Worm (Caenorhabditis elegans): ENCODE results near the gene mak-1.
A peak's percentile ranks its signal among the peaks of the same experiment; 100 is the strongest.

mak-1 gene

ce11 chrII:8744555-8745448 is 931 bp downstream of the mak-1 start (continued):
- TF ChIP-seq B0035.1 (tag; optimal IDR thresholded peaks at IDR 0.05): no peak
- peak; percentile 44; the same call in 1 of the 2 replicates for TF ChIP-seq madf-6 (GFP tag; IDR thresholded peaks at IDR 0.05)
- peak in 1 of 3 experiments; percentile 15 for TF ChIP-seq lin-35 (GFP tag; optimal IDR thresholded peaks at IDR 0.05)
- no peak for TF ChIP-seq T07F8.4 (tag; optimal IDR thresholded peaks at IDR 0.05)

ce11 chrII:8745449-8746297 is 1.8 kb downstream of the mak-1 start:
- TF ChIP-seq C17E4.6 (GFP tag; IDR thresholded peaks at IDR 0.05) (no peak), snpc-3.4 (tag; optimal IDR thresholded peaks at IDR 0.05) (no peak), die-1 (tag; optimal IDR thresholded peaks at IDR 0.05) (no peak), hlh-12 (tag; optimal IDR thresholded peaks at IDR 0.05) (no peak), pha-4 (tag; optimal IDR thresholded peaks at IDR 0.05) (no peak), K11D2.4 (GFP tag; IDR thresholded peaks at IDR 0.05) (no peak; the same call in 1 of the 2 replicates), B0019.2 (GFP tag; conservative IDR thresholded peaks at IDR 0.05) (no peak), ztf-18 (tag; optimal IDR thresholded peaks at IDR 0.05) (no peak), atf-7 (tag; optimal IDR thresholded peaks at IDR 0.05) (no peak), madf-8 (GFP tag; conservative IDR thresholded peaks at IDR 0.05) (no peak), D2030.7 (GFP tag; IDR thresholded peaks at IDR 0.05) (no peak), ceh-100 (GFP tag; IDR thresholded peaks at IDR 0.05) (no peak), lin-35 (GFP tag; optimal IDR thresholded peaks at IDR 0.05) (no peak), ztf-25 (GFP tag; IDR thresholded peaks at IDR 0.05) (no peak), F10E7.11 (tag; optimal IDR thresholded peaks at IDR 0.05) (no peak), rcor-1 (GFP tag; IDR thresholded peaks at IDR 0.05) (no peak), ztf-26 (tag; optimal IDR thresholded peaks at IDR 0.05) (no peak), somi-1 (GFP tag; optimal IDR thresholded peaks at IDR 0.05) (no peak), attf-6 (GFP tag; IDR thresholded peaks at IDR 0.05) (no peak), snpc-1.3 (tag; optimal IDR thresholded peaks at IDR 0.05; ENCODE audit: insufficient read depth) (no peak), madf-3 (GFP tag; IDR thresholded peaks at IDR 0.05) (0 out of 2 replicates have a peak, but pooled peaks have one; percentile 3), F52B5.7 (tag; optimal IDR thresholded peaks at IDR 0.05) (no peak), lin-40 (tag; optimal IDR thresholded peaks at IDR 0.05) (no peak), sea-2 (GFP tag; IDR thresholded peaks at IDR 0.05) (no peak), mxl-1 (tag; optimal IDR thresholded peaks at IDR 0.05) (no peak), hrde-1 (tag; optimal IDR thresholded peaks at IDR 0.05; ENCODE audit: borderline replicate concordance) (no peak), Y53G8AR.9 (GFP tag; conservative IDR thresholded peaks at IDR 0.05) (peak; percentile 5; the same call in 1 of the 2 replicates), tbx-9 (tag; optimal IDR thresholded peaks at IDR 0.05; ENCODE audit: borderline replicate concordance) (no peak), akir-1 (GFP tag; optimal IDR thresholded peaks at IDR 0.05) (no peak), pbrm-1 (GFP tag; IDR thresholded peaks at IDR 0.05) (no peak), unc-62 (GFP tag; optimal IDR thresholded peaks at IDR 0.05) (no peak), ekl-4 (GFP tag; IDR thresholded peaks at IDR 0.05) (no peak), tlf-1 (GFP tag; optimal IDR thresholded peaks at IDR 0.05) (no peak), F23B12.7 (tag; optimal IDR thresholded peaks at IDR 0.05; ENCODE audit: insufficient read depth) (no peak), F39B2.1 (GFP tag; IDR thresholded peaks at IDR 0.05) (no peak), hsf-1 (GFP tag; IDR thresholded peaks at IDR 0.05) (no peak), sptf-2 (GFP tag; optimal IDR thresholded peaks at IDR 0.05) (no peak), dpl-1 (GFP tag; optimal IDR thresholded peaks at IDR 0.05) (no peak), cebp-2 (GFP tag; IDR thresholded peaks at IDR 0.05) (no peak), B0336.3 (GFP tag; IDR thresholded peaks at IDR 0.05) (peak; percentile 12; the same call in 1 of the 2 replicates)
